Worm (Caenorhabditis elegans) whole organism, late embryonic: ENCODE measurements around the gene aaim-1.

Experiments used
- fkh-10 ChIP-seq: fragments of 150-350 bp; optimal IDR thresholded peaks from 2 replicates; lab custom pipeline; 2014; ENCODE audit warnings: missing biosample characterization, missing genetic modification reagents, missing genetic modification characterization
- pha-4 ChIP-seq: fragments of 150-350 bp; optimal IDR thresholded peaks from 2 replicates; lab custom pipeline; 2018; ENCODE audit warnings: missing biosample characterization, missing genetic modification reagents, missing genetic modification characterization
- rnt-1 ChIP-seq: sonication (generic microtip); optimal IDR thresholded peaks from 2 replicates; lab custom pipeline; 2016; ENCODE audit warnings: missing genetic modification characterization, missing compliant biosample characterization

DNA sequence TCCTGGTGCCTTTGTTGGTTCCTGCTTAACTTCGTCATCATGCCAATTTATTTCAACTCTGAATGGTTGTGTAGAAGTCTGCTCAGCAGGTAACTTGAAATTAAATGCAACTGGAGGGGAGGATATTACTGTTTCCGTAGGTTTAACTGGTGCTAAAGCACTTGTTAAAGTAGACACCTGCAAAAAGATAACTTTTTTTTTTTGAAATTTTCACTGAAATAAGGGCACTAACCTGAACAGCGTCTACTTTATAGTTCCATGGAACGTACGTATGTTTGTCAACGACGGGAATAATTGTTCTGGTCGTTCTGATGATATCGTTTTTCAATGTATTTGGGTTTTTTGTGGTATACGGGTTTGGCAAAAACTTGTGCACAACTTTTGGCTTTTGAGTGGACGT, 1.7 kb downstream of the aaim-1 start:
- TF ChIP-seq pha-4 (tag; lab: Kevin White, UChicago), result no peak
- TF ChIP-seq rnt-1 (tag; lab: Kevin White, UChicago), result no peak
- TF ChIP-seq fkh-10, result no peak
